Fruit fly (Drosophila melanogaster) whole organism, embryonic: ENCODE measurements around the gene rin.

Source experiments
- B-H2 ChIP-seq: fragments of 200-800 bp; sonication (Bioruptor generic); optimal IDR thresholded peaks from 2 replicates; lab custom pipeline; 2018; ENCODE audit warnings: missing biosample characterization, mild to moderate bottlenecking, missing genetic modification characterization
- CG10431 ChIP-seq: fragments of 200-800 bp; sonication (Bioruptor generic); optimal IDR thresholded peaks from 3 replicates; lab custom pipeline; 2018; ENCODE audit warnings: missing biosample characterization, mild to moderate bottlenecking, missing genetic modification characterization
- CG11723 ChIP-seq: fragments of 200-800 bp; sonication (Bioruptor generic); optimal IDR thresholded peaks from 2 replicates; lab custom pipeline; 2017; ENCODE audit warnings: missing biosample characterization, mild to moderate bottlenecking, missing genetic modification characterization
- CG12659 ChIP-seq: fragments of 200-800 bp; sonication (Bioruptor generic); optimal IDR thresholded peaks from 3 replicates; lab custom pipeline; 2017; ENCODE audit warnings: mild to moderate bottlenecking, missing biosample characterization, missing genetic modification reagents, missing genetic modification characterization
- CG1603 ChIP-seq: fragments of 200-800 bp; sonication (Bioruptor generic); optimal IDR thresholded peaks from 2 replicates; lab custom pipeline; 2019; ENCODE audit warnings: missing biosample characterization, mild to moderate bottlenecking, missing genetic modification characterization, moderate library complexity
- CG16815 ChIP-seq: fragments of 200-800 bp; sonication (Bioruptor generic); optimal IDR thresholded peaks from 3 replicates; lab custom pipeline; 2017; ENCODE audit warnings: missing biosample characterization, mild to moderate bottlenecking, missing genetic modification characterization
- CG17612 ChIP-seq: fragments of 200-800 bp; sonication (Bioruptor generic); IDR thresholded peaks from 2 replicates; pipeline ENCODE4 v1.3.6; 2022; ENCODE audit warnings: missing biosample characterization, missing genetic modification characterization
- CG2129 ChIP-seq: fragments of 200-800 bp; sonication (Bioruptor generic); IDR thresholded peaks from 2 replicates; pipeline ENCODE4 v1.3.6; 2022; ENCODE audit warnings: missing biosample characterization, missing genetic modification characterization; ENCODE audit not compliant: partially characterized antibody
- CG4617 ChIP-seq: fragments of 200-800 bp; sonication (Bioruptor generic); optimal IDR thresholded peaks from 3 replicates; lab custom pipeline; 2016; ENCODE audit warnings: missing biosample characterization, missing genetic modification characterization, borderline replicate concordance
- CG8290 ChIP-seq, 3 experiments: fragments of 200-800 bp; sonication (Bioruptor generic); optimal IDR thresholded peaks; 2 replicates each; lab custom pipeline; 2016 to 2019; ENCODE audit warnings: missing biosample characterization in 3 of 3, missing genetic modification characterization in 3 of 3, mild to moderate bottlenecking in 2 of 3, moderate library complexity in 1 of 3
- CG8478 ChIP-seq: fragments of >200 bp; optimal IDR thresholded peaks from 2 replicates; lab custom pipeline; 2018
- Dbx ChIP-seq: fragments of 200-800 bp; sonication (Bioruptor generic); IDR thresholded peaks from 3 replicates; pipeline ENCODE4 v1.3.6; 2022; ENCODE audit warnings: missing biosample characterization, missing genetic modification characterization
- Ets65A ChIP-seq: fragments of 200-800 bp; sonication (Bioruptor generic); peaks from one replicate; lab custom pipeline; 2016; ENCODE audit warnings: missing biosample characterization, missing genetic modification characterization
- Ets97D ChIP-seq: fragments of 200-800 bp; sonication (Bioruptor generic); optimal IDR thresholded peaks from 3 replicates; lab custom pipeline; 2016; ENCODE audit warnings: missing biosample characterization, missing genetic modification characterization
- MESR4 ChIP-seq: fragments of 200-800 bp; sonication (Bioruptor generic); optimal IDR thresholded peaks from 2 replicates; lab custom pipeline; 2018; ENCODE audit warnings: missing biosample characterization, mild to moderate bottlenecking, missing genetic modification characterization, moderate library complexity
- Med ChIP-seq: fragments of 200-800 bp; sonication (Bioruptor generic); peaks from one replicate; lab custom pipeline; 2016; ENCODE audit warnings: missing biosample characterization, missing genetic modification characterization, mild to moderate bottlenecking, inconsistent platforms, moderate library complexity
- Nf-YC ChIP-seq: fragments of 200-800 bp; optimal IDR thresholded peaks from 3 replicates; lab custom pipeline; 2019; ENCODE audit warnings: missing biosample characterization, mild to moderate bottlenecking, missing genetic modification characterization, moderate library complexity
- NfI ChIP-seq: fragments of 200-800 bp; sonication (Bioruptor generic); optimal IDR thresholded peaks from 3 replicates; lab custom pipeline; 2018; ENCODE audit warnings: missing biosample characterization, mild to moderate bottlenecking, missing genetic modification characterization, moderate library complexity
- Ptx1 ChIP-seq: fragments of 200-800 bp; sonication (Bioruptor generic); IDR thresholded peaks from 2 replicates; pipeline ENCODE4 v1.3.6; 2022; ENCODE audit warnings: missing biosample characterization, missing genetic modification characterization
- Xrp1 ChIP-seq: fragments of 200-800 bp; sonication (Bioruptor generic); IDR thresholded peaks from 2 replicates; pipeline ENCODE4 v1.3.6; 2022; ENCODE audit warnings: missing biosample characterization, missing genetic modification characterization
- ash1 ChIP-seq: fragments of 200-800 bp; sonication (Bioruptor generic); optimal IDR thresholded peaks from 2 replicates; lab custom pipeline; 2018; ENCODE audit warnings: missing biosample characterization, mild to moderate bottlenecking, missing genetic modification characterization
- br ChIP-seq: fragments of >200 bp; optimal IDR thresholded peaks from 2 replicates; lab custom pipeline; 2017
- chm ChIP-seq: fragments of 200-800 bp; sonication (Bioruptor generic); IDR thresholded peaks from 2 replicates; pipeline ENCODE4 v1.3.6; 2022; ENCODE audit warnings: missing biosample characterization, missing genetic modification characterization
- crol ChIP-seq: fragments of 200-800 bp; sonication (Bioruptor generic); IDR thresholded peaks from 2 replicates; pipeline ENCODE4 v1.3.6; 2022; ENCODE audit warnings: missing biosample characterization, missing genetic modification characterization
- danr ChIP-seq: fragments of 200-800 bp; sonication (Bioruptor generic); IDR thresholded peaks from 2 replicates; pipeline ENCODE4 v1.3.6; 2022; ENCODE audit warnings: missing biosample characterization, missing genetic modification characterization
- dati ChIP-seq: fragments of 200-800 bp; sonication (Bioruptor generic); IDR thresholded peaks from 2 replicates; pipeline ENCODE4 v1.3.6; 2022; ENCODE audit warnings: missing biosample characterization, missing genetic modification characterization
- disco-r ChIP-seq: fragments of 200-800 bp; sonication (Bioruptor generic); optimal IDR thresholded peaks from 2 replicates; lab custom pipeline; 2016; ENCODE audit warnings: missing biosample characterization, missing genetic modification characterization
- fru ChIP-seq: fragments of >200 bp; optimal IDR thresholded peaks from 2 replicates; lab custom pipeline; 2017
- h ChIP-seq: fragments of >200 bp; optimal IDR thresholded peaks from 2 replicates; lab custom pipeline; 2017
- jumu ChIP-seq: fragments of 200-800 bp; sonication (Bioruptor generic); optimal IDR thresholded peaks from 3 replicates; lab custom pipeline; 2016; ENCODE audit warnings: missing biosample characterization, missing genetic modification characterization
- lbe ChIP-seq: fragments of 200-800 bp; sonication (Bioruptor generic); optimal IDR thresholded peaks from 2 replicates; lab custom pipeline; 2016; ENCODE audit warnings: missing biosample characterization, mild to moderate bottlenecking, missing genetic modification characterization
- nerfin-1 ChIP-seq: fragments of 200-800 bp; sonication (Bioruptor generic); optimal IDR thresholded peaks from 3 replicates; lab custom pipeline; 2019; ENCODE audit warnings: missing biosample characterization, mild to moderate bottlenecking, missing genetic modification characterization, moderate library complexity
- pum ChIP-seq: fragments of 200-800 bp; sonication (Bioruptor generic); optimal IDR thresholded peaks from 2 replicates; lab custom pipeline; 2016; ENCODE audit warnings: missing biosample characterization, missing genetic modification characterization
- pzg ChIP-seq: fragments of 200-800 bp; sonication (Bioruptor generic); optimal IDR thresholded peaks from 3 replicates; lab custom pipeline; 2018; ENCODE audit warnings: missing biosample characterization, mild to moderate bottlenecking, missing genetic modification characterization, moderate library complexity
- sd ChIP-seq: fragments of 200-800 bp; sonication (Bioruptor generic); optimal IDR thresholded peaks from 3 replicates; lab custom pipeline; 2018; ENCODE audit warnings: missing biosample characterization, mild to moderate bottlenecking, missing genetic modification characterization, moderate library complexity
- slbo ChIP-seq: fragments of 200-800 bp; sonication (Bioruptor generic); IDR thresholded peaks from 2 replicates; pipeline ENCODE4 v1.3.6; 2022; ENCODE audit warnings: missing biosample characterization, missing genetic modification characterization

The rin gene

dm6 chr3R:13660924-13661659, 14.3 kb downstream of the rin start, which contains the start of gene B52 (continued):
- TF ChIP-seq ash1 (GFP tag; lab: Kevin White, UChicago) (peak; percentile 25), MESR4 (GFP tag; lab: Kevin White, UChicago) (peak; percentile 97), sd (tag; lab: Kevin White, UChicago) (no peak), Nf-YC (no peak), nerfin-1 (tag; lab: Kevin White, UChicago) (peak; percentile 75), B-H2 (GFP tag; lab: Kevin White, UChicago) (peak; percentile 61), slbo (peak; percentile 68), CG16815 (GFP tag; lab: Kevin White, UChicago) (no peak), CG4617 (GFP tag; lab: Kevin White, UChicago) (peak; percentile 9), pzg (GFP tag; lab: Kevin White, UChicago) (peak; percentile 57), pum (GFP tag; lab: Kevin White, UChicago) (no peak), h (lab: Kevin White, UChicago) (no peak), CG8478 (lab: Kevin White, UChicago) (no peak), Ets97D (GFP tag; lab: Kevin White, UChicago) (peak; percentile 99), NfI (peak; percentile 82), disco-r (GFP tag; lab: Kevin White, UChicago) (peak; percentile 62), CG10431 (GFP tag; lab: Kevin White, UChicago) (peak; percentile 98)

- no peak for TF ChIP-seq CG1603 (tag; lab: Kevin White, UChicago)
- peak; percentile 60 for TF ChIP-seq crol (GFP tag; lab: Robert Waterston, UW)
- TF ChIP-seq Dbx (GFP tag; lab: Robert Waterston, UW) = 0 out of 3 replicates have a peak, but pooled peaks have one; percentile 12
- TF ChIP-seq danr (GFP tag; lab: Robert Waterston, UW) = 0 out of 2 replicates have a peak, but pooled peaks have one; percentile 7
- peak; percentile 64 for TF ChIP-seq Ets65A (GFP tag; lab: Kevin White, UChicago)
- TF ChIP-seq, all 482 proteins: peak for 4
Measured at dm6 chr3R:13662149-13662548, 15.3 kb downstream of the rin start.

dm6 chr3R:13665992-13666391, 19.2 kb downstream of the rin start:
- TF ChIP-seq danr (GFP tag; lab: Robert Waterston, UW) (no peak), jumu (GFP tag; lab: Kevin White, UChicago) (no peak), Xrp1 (no peak), fru (lab: Kevin White, UChicago) (no peak), CG12659 (no peak), Med (peak; percentile 43), Ptx1 (GFP tag; lab: Robert Waterston, UW) (no peak), chm (GFP tag; lab: Robert Waterston, UW) (no peak), br (lab: Kevin White, UChicago) (no peak), CG11723 (GFP tag; lab: Kevin White, UChicago) (no peak), Ets65A (GFP tag; lab: Kevin White, UChicago) (peak; percentile 53), lbe (no peak), dati (no peak)
- TF ChIP-seq, all 482 proteins: peak for 2

- TF ChIP-seq CG8290 (GFP tag; optimal IDR thresholded peaks at IDR 0.05; lab: Kevin White, UChicago) = peak; percentile 82
- peak in 1 of 2 experiments; percentile 92 for TF ChIP-seq CG8290 (tag; optimal IDR thresholded peaks at IDR 0.05; lab: Kevin White, UChicago)
- no peak for TF ChIP-seq CG2129 (GFP tag; lab: Robert Waterston, UW)
- TF ChIP-seq CG17612 = peak; percentile 94
Measured at dm6 chr3R:13672898-13673297, 26.1 kb downstream of the rin start.
